Fruit fly (Drosophila melanogaster) Kc167 (cell line): Measurements from ENCODE around the gene CG9514.

Source experiments
- Myc ChIP-seq: fragments of >200 bp; optimal IDR thresholded peaks from 2 replicates; lab custom pipeline; 2017; ENCODE audit warnings: missing external identifiers
- Sin3A ChIP-seq: fragments of >200 bp; optimal IDR thresholded peaks from 2 replicates; lab custom pipeline; 2018; ENCODE audit warnings: missing external identifiers
- h ChIP-seq: fragments of >200 bp; optimal IDR thresholded peaks from 3 replicates; lab custom pipeline; 2018; ENCODE audit warnings: missing external identifiers
- insv ChIP-seq: fragments of >200 bp; optimal IDR thresholded peaks from 3 replicates; lab custom pipeline; 2018; ENCODE audit warnings: missing external identifiers
- psq ChIP-seq: fragments of >200 bp; optimal IDR thresholded peaks from 2 replicates; lab custom pipeline; 2017; ENCODE audit warnings: missing external identifiers
- ttk ChIP-seq: sonication (Bioruptor generic); optimal IDR thresholded peaks from 2 replicates; lab custom pipeline; 2017; ENCODE audit warnings: missing external identifiers

CG9514 gene

dm6 chrX:14868414-14868813 is 28.3 kb downstream of the CG9514 start:
- TF ChIP-seq ttk (lab: Kevin White, UChicago), result no peak
- no peak for TF ChIP-seq psq (lab: Kevin White, UChicago)
- no peak for TF ChIP-seq insv (lab: Kevin White, UChicago)
- no peak for TF ChIP-seq Sin3A
- no peak for TF ChIP-seq h (lab: Kevin White, UChicago)
- no peak for TF ChIP-seq Myc (lab: Kevin White, UChicago)

DNA sequence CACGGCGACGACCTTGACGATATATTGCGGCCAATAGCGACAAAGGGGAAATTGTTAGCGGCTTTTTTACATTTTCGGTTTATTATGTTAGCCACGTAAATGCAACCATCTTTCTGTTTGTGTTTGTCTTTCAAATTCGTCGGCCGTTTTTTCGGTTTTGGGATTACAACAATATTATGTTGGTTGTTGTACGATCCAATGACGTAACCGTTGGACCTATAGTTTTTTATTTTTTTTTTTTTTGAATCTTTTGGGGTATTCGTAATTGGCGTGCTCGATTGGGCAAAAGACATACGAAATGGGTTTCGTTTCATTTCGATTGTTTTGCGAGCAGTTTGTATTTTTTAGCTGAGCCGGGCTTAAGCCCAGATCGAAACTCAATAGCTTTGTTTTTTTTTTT is 29.8 kb downstream of the CG9514 start:
- no peak for TF ChIP-seq Myc (lab: Kevin White, UChicago)
- no peak for TF ChIP-seq Sin3A
- TF ChIP-seq psq (lab: Kevin White, UChicago), result no peak
- no peak for TF ChIP-seq h (lab: Kevin White, UChicago)
- no peak for TF ChIP-seq insv (lab: Kevin White, UChicago)
- no peak for TF ChIP-seq ttk (lab: Kevin White, UChicago)

DNA sequence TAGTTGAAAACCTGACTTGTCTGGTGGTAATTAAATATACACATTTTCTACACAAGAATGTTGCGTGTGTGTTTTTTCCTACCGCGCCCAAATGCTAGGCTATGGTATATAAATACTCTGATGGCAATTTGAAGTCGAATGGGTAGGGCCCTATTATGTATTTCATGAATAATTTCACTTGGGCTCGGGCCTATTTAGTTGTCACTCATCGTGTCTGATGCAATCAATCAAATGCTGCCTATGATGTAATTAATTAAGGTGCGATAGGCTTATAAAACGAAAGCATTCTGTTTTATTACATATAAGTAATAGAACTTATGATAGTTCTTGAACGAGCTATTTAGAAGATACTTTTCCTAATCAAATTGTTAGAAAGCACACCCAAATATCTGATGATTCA is 34.2 kb downstream of the CG9514 start:
- TF ChIP-seq h (lab: Kevin White, UChicago) (no peak), psq (lab: Kevin White, UChicago) (no peak), Sin3A (no peak), insv (lab: Kevin White, UChicago) (no peak), ttk (lab: Kevin White, UChicago) (no peak), Myc (lab: Kevin White, UChicago) (no peak)

DNA sequence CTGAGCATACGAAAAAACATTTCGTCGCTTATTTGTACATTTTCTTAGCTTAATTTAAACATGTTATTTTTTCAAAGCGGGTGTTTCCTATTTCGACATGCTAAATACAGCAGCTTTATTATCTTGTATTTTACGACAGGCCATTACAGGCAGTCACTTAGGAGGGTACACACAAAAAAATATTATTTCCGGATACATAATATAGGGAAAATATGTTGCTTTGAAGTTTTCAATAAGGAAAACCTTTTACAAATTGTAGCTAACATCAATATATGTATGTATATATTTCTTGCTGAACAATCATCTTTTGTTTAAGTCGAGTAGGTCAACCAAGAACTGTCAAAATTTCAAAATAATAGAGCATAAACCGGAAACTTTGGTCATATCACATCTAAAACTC is 37.7 kb downstream of the CG9514 start, which contains the start of gene CG46399:
Gene CG46399 (plus strand): TSS at position 301 of the 400 bp plus-strand sequence.
- TF ChIP-seq ttk (lab: Kevin White, UChicago), result no peak

dm6 chrX:14857883-14858282 is 38.8 kb downstream of the CG9514 start:
- no peak for TF ChIP-seq h (lab: Kevin White, UChicago)
- no peak for TF ChIP-seq psq (lab: Kevin White, UChicago)
- TF ChIP-seq Myc (lab: Kevin White, UChicago), result no peak
- TF ChIP-seq insv (lab: Kevin White, UChicago), result no peak
- no peak for TF ChIP-seq ttk (lab: Kevin White, UChicago)
- TF ChIP-seq Sin3A, result no peak

dm6 chrX:14856261-14856660 is 40.4 kb downstream of the CG9514 start, which contains the start of gene CG9519:
Gene CG9519, minus strand, starts transcription at chrX:14856361.
- TF ChIP-seq insv (lab: Kevin White, UChicago), result no peak

DNA sequence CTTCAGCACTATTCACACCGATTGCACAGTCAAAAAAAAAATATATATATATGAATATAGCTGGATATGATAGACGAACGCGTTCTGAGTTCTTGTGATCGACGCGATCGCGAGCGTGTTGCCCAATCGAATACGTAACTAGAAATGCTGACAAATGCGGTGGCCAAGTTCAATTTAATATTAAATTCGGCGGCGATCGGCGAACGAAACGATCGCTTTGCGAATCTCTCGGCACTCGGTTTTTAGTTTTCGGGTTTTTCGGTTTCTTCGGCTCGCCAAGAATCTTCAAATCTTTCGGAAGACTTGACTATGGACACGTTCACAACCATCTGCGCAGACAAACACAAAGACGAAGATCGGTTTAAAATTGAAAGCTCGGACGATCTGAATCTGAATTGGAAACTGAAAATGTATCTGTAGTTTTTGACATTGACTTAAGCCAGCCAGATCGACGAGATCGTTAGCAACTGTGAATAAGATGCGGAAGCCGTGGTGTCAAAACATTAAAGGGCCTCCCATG is 43.5 kb downstream of the CG9514 start, which contains the start of gene CG9521:
Gene CG9521 (minus strand): TSS at position 117 of the 520 bp plus-strand sequence.
- no peak for TF ChIP-seq Myc (lab: Kevin White, UChicago)
- TF ChIP-seq h (lab: Kevin White, UChicago), result no peak
- no peak for TF ChIP-seq insv (lab: Kevin White, UChicago)
- no peak for TF ChIP-seq ttk (lab: Kevin White, UChicago)
- no peak for TF ChIP-seq Sin3A
- no peak for TF ChIP-seq psq (lab: Kevin White, UChicago)

dm6 chrX:14850069-14850468 is 46.6 kb downstream of the CG9514 start:
- TF ChIP-seq Sin3A, result no peak
- no peak for TF ChIP-seq insv (lab: Kevin White, UChicago)
- TF ChIP-seq h (lab: Kevin White, UChicago), result no peak
- TF ChIP-seq Myc (lab: Kevin White, UChicago), result no peak
- no peak for TF ChIP-seq ttk (lab: Kevin White, UChicago)
- TF ChIP-seq psq (lab: Kevin White, UChicago), result no peak

DNA sequence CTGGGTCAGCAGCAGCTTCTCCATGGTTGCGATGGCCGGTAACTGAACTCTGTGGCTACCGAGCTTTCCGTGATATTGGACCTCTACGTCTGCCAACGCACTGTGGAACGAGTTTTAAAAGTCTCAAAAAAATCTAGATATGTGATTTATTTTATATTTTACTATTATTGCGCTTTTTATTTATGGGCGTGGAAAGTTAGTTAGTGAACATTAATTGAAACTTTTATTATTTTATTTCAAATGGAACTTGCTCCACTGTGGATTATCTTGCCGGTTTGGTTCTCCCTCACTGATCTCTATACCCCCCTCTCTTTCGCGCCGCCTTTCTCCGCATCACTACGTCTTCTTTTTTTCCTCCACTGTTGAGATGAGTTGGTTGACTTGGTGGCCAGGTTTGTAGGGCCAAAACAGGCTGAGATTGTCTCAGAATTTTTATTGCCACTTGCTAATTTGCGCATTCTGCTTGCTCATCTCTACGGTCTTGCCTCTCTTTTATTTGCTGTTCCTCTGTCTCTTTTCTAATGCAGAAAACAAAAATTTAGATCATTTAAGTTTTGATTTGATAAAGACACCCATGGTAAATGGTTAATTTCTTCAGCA is 47.8 kb downstream of the CG9514 start, which contains the start of gene CG9522:
Gene CG9522 (minus strand): TSS at position 54 of the 600 bp plus-strand sequence.
- TF ChIP-seq Myc (lab: Kevin White, UChicago), result no peak
- no peak for TF ChIP-seq ttk (lab: Kevin White, UChicago)

DNA sequence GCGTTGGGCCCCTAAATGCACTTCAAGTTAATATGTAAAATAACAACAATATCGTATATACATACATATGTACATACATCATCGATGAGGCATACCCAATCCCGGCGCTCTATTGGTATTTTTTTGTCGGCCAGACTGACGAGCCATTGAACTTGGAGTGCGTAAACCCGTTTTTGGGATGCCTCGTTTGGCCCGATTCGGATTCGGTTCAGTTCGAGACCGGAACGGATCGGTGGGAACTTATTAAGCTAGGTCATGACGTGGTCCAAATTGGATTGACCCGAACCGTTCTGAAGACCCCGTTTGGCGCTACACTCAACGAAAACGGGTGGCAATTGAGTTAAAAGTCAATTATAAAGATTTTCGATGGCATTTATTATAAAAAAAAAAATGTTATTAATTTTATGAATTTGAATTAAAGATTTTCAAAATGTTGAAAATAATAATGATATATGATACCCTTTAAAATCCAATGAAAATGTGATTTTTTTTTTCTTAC is 50.5 kb downstream of the CG9514 start:
- TF ChIP-seq Sin3A (no peak), ttk (lab: Kevin White, UChicago) (no peak), insv (lab: Kevin White, UChicago) (no peak), Myc (lab: Kevin White, UChicago) (no peak), h (lab: Kevin White, UChicago) (no peak), psq (lab: Kevin White, UChicago) (no peak)

DNA sequence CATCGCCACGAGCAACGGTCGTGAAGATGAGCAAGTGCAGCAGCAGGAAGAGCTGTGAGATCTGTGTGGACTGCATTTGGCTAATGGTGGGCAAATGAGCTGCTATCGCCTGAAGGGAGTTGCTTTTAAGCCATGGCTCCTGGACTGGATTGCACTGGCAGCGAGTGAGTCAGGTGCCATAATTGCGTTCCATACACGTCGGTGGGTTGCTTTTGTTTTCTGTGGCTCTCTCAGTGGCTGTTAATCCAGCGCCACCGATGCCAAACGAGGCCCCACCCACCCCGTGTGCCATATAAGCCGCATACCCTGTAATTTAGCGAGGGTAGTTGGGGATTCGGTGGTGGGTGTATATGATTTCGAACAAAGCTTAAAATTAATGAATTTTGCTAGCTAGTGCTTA is 52.0 kb downstream of the CG9514 start, which contains the start of gene CG12539:
Gene CG12539 (minus strand): TSS at position 101 of the 400 bp plus-strand sequence.
- TF ChIP-seq Myc (lab: Kevin White, UChicago), result no peak
- no peak for TF ChIP-seq insv (lab: Kevin White, UChicago)
- TF ChIP-seq h (lab: Kevin White, UChicago), result no peak
- TF ChIP-seq psq (lab: Kevin White, UChicago), result no peak
- no peak for TF ChIP-seq ttk (lab: Kevin White, UChicago)
- TF ChIP-seq Sin3A, result no peak

dm6 chrX:14841893-14842505 is 54.7 kb downstream of the CG9514 start:
- TF ChIP-seq Sin3A (no peak), h (lab: Kevin White, UChicago) (no peak), insv (lab: Kevin White, UChicago) (no peak), Myc (lab: Kevin White, UChicago) (no peak), ttk (lab: Kevin White, UChicago) (no peak), psq (lab: Kevin White, UChicago) (no peak)
